Worm (Caenorhabditis elegans): ENCODE measurements around the gene mtl-2.

DNA sequence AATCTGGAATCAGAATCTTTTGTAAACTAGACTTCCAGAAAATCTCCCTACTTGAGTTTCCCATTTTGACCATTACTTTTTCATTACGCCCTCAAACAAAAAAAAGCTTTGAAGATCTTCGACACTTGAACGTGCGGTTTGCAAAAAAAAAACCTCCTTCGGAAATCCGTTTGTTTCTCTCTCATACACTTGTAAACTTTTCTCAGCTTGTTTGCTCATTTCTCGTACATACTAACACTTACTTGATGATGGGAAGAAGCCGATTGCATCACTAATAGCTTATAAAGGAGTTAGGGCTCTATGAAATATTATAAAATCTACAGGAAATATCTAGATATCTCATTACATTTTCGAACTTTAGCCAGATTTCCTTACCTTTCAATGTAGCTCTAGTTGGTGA, 16.5 kb downstream of the mtl-2 start:
- no peak for TF ChIP-seq F33H1.4 (GFP tag; IDR thresholded peaks at IDR 0.05)
- no peak for TF ChIP-seq B0261.1 (tag; optimal IDR thresholded peaks at IDR 0.05)
- TF ChIP-seq ztf-25 (GFP tag; IDR thresholded peaks at IDR 0.05) = no peak
- TF ChIP-seq mcd-1 (GFP tag; IDR thresholded peaks at IDR 0.05) = no peak
- TF ChIP-seq nhr-179 (tag; optimal IDR thresholded peaks at IDR 0.05) = no peak
- TF ChIP-seq snpc-1.3 (tag; optimal IDR thresholded peaks at IDR 0.05; ENCODE audit: insufficient read depth) = no peak
- no peak for TF ChIP-seq T07F8.4 (tag; optimal IDR thresholded peaks at IDR 0.05)
- TF ChIP-seq gei-17 (GFP tag; optimal IDR thresholded peaks at IDR 0.05) = no peak
- TF ChIP-seq ccch-3 (GFP tag; optimal IDR thresholded peaks at IDR 0.05) = no peak
- TF ChIP-seq C17E4.6 (GFP tag; IDR thresholded peaks at IDR 0.05) = no peak

All from whole organism, young adult.